Worm (Caenorhabditis elegans) whole organism, L4 larva: Measurements from ENCODE around the gene C45B11.2.
A peak's percentile ranks its signal among the peaks of the same experiment; 100 is the strongest.

Experiments used
- F26F4.8 ChIP-seq: fragments of 200-800 bp; sonication (Bioruptor generic); conservative IDR thresholded peaks from 2 replicates; pipeline ENCODE4 v1.3.6; 2022; ENCODE audit warnings: missing genetic modification characterization, missing compliant biosample characterization
- F37D6.2 ChIP-seq: sonication (generic microtip); optimal IDR thresholded peaks from 2 replicates; lab custom pipeline; 2016; ENCODE audit warnings: mild to moderate bottlenecking, missing genetic modification characterization, missing compliant biosample characterization
- F44E2.7 ChIP-seq: fragments of 200-800 bp; sonication (Bioruptor generic); IDR thresholded peaks from 2 replicates; pipeline ENCODE4 v2.1.2; 2022; ENCODE audit warnings: missing genetic modification characterization, missing compliant biosample characterization
- T26A8.4 ChIP-seq: fragments of 200-800 bp; sonication (Bioruptor generic); IDR thresholded peaks from 2 replicates; pipeline ENCODE4 v1.3.6; 2022; ENCODE audit warnings: missing genetic modification characterization, missing compliant biosample characterization
- ZK337.2 ChIP-seq: fragments of 200-800 bp; sonication (Bioruptor generic); IDR thresholded peaks from 2 replicates; pipeline ENCODE4 v1.3.6; 2022; ENCODE audit warnings: missing genetic modification reagents, missing genetic modification characterization, missing compliant biosample characterization
- ZK546.5 ChIP-seq, 2 experiments: sonication (generic microtip); optimal IDR thresholded peaks; 2 replicates each; lab custom pipeline; 2017; ENCODE audit warnings: missing biosample characterization in 2 of 2, missing genetic modification characterization in 2 of 2
- aha-1 ChIP-seq: fragments of 150-350 bp; peaks from one replicate; lab custom pipeline; 2014; ENCODE audit warnings: missing biosample characterization, missing genetic modification characterization
- aly-2 ChIP-seq: sonication (generic microtip); optimal IDR thresholded peaks from 2 replicates; lab custom pipeline; 2018; ENCODE audit warnings: missing biosample characterization, missing genetic modification characterization
- ama-1 ChIP-seq: fragments of 150-350 bp; optimal IDR thresholded peaks from 2 replicates; lab custom pipeline; 2014; ENCODE audit warnings: inconsistent platforms, mixed read lengths
- arid-1 ChIP-seq: fragments of 200-800 bp; sonication (Bioruptor generic); conservative IDR thresholded peaks from 2 replicates; pipeline ENCODE4 v1.3.6; 2022; ENCODE audit warnings: missing genetic modification reagents, missing genetic modification characterization, missing compliant biosample characterization
- ceh-32 ChIP-seq: sonication (generic microtip); optimal IDR thresholded peaks from 2 replicates; lab custom pipeline; 2016; ENCODE audit warnings: mild to moderate bottlenecking, missing genetic modification characterization, missing compliant biosample characterization; ENCODE audit not compliant: poor library complexity
- ceh-44 ChIP-seq: fragments of 200-800 bp; sonication (Bioruptor generic); IDR thresholded peaks from 2 replicates; pipeline ENCODE4 v1.3.6; 2022; ENCODE audit warnings: missing genetic modification reagents, missing genetic modification characterization, missing compliant biosample characterization
- ceh-82 ChIP-seq: sonication (generic microtip); optimal IDR thresholded peaks from 2 replicates; lab custom pipeline; 2017; ENCODE audit warnings: missing biosample characterization, missing genetic modification characterization
- ces-1 ChIP-seq: fragments of 150-350 bp; sonication (generic microtip); optimal IDR thresholded peaks from 4 replicates; lab custom pipeline; 2014; ENCODE audit warnings: missing biosample characterization, missing genetic modification reagents, missing genetic modification characterization
- daf-16 ChIP-seq, 3 experiments: sonication (generic microtip); optimal IDR thresholded peaks; 2 replicates each; lab custom pipeline; 2016 to 2017; ENCODE audit warnings: missing genetic modification characterization in 3 of 3, missing genetic modification reagents in 3 of 3, mild to moderate bottlenecking in 2 of 3, missing compliant biosample characterization in 2 of 3, missing biosample characterization in 1 of 3, moderate library complexity in 1 of 3
- daf-8 ChIP-seq: fragments of 200-800 bp; sonication (Bioruptor generic); IDR thresholded peaks from 2 replicates; pipeline ENCODE4 v1.3.6; 2022; ENCODE audit warnings: missing genetic modification characterization, missing compliant biosample characterization
- dmd-9 ChIP-seq: fragments of 200-800 bp; sonication (Bioruptor generic); IDR thresholded peaks from 2 replicates; pipeline ENCODE4 v1.3.6; 2022; ENCODE audit warnings: missing genetic modification reagents, missing genetic modification characterization, missing compliant biosample characterization
- dpl-1 ChIP-seq: fragments of 150-350 bp; optimal IDR thresholded peaks from 2 replicates; lab custom pipeline; 2014; ENCODE audit warnings: missing biosample characterization, missing genetic modification reagents, missing genetic modification characterization
- duxl-1 ChIP-seq: sonication (generic microtip); optimal IDR thresholded peaks from 2 replicates; lab custom pipeline; 2016; ENCODE audit warnings: mild to moderate bottlenecking, missing genetic modification characterization, moderate library complexity, missing compliant biosample characterization; ENCODE audit not compliant: poor library complexity
- egl-27 ChIP-seq: sonication (generic microtip); optimal IDR thresholded peaks from 3 replicates; lab custom pipeline; 2017; ENCODE audit warnings: missing biosample characterization, missing genetic modification reagents, missing genetic modification characterization
- fos-1 ChIP-seq: fragments of 150-350 bp; optimal IDR thresholded peaks from 2 replicates; lab custom pipeline; 2014; ENCODE audit warnings: missing biosample characterization, missing genetic modification characterization
- hif-1 ChIP-seq, 2 experiments: sonication (generic microtip); optimal IDR thresholded peaks; 2 replicates each; lab custom pipeline; 2016 to 2017; ENCODE audit warnings: missing compliant biosample characterization in 2 of 2, missing genetic modification characterization in 2 of 2, missing genetic modification reagents in 2 of 2, missing genotype in 2 of 2, mild to moderate bottlenecking in 1 of 2
- hmg-1.1 ChIP-seq: fragments of 200-800 bp; sonication (Bioruptor generic); IDR thresholded peaks from 2 replicates; pipeline ENCODE4 v1.3.6; 2022; ENCODE audit warnings: missing genetic modification reagents, missing genetic modification characterization, missing compliant biosample characterization
- jun-1 ChIP-seq: fragments of 150-350 bp; optimal IDR thresholded peaks from 2 replicates; lab custom pipeline; 2014; ENCODE audit warnings: missing biosample characterization, missing genetic modification reagents, missing genetic modification characterization
- lin-38 ChIP-seq: fragments of 200-800 bp; sonication (Bioruptor generic); IDR thresholded peaks from 2 replicates; pipeline ENCODE4 v1.3.6; 2022; ENCODE audit warnings: missing genetic modification reagents, missing genetic modification characterization, missing compliant biosample characterization
- lin-39 ChIP-seq: fragments of 150-350 bp; optimal IDR thresholded peaks from 2 replicates; lab custom pipeline; 2014; ENCODE audit warnings: missing biosample characterization, missing genetic modification reagents, missing genetic modification characterization
- lsy-2 ChIP-seq, 2 experiments: fragments of 150-350 bp in 1 of 2; sonication (generic microtip) in 1 of 2; optimal IDR thresholded peaks; 2 replicates each; lab custom pipeline; 2014 to 2017; ENCODE audit warnings: missing biosample characterization in 2 of 2, missing genetic modification characterization in 2 of 2
- mxl-3 ChIP-seq: fragments of 200-800 bp; sonication (Bioruptor generic); optimal IDR thresholded peaks from 2 replicates; lab custom pipeline; 2018; ENCODE audit warnings: mild to moderate bottlenecking, missing genetic modification characterization, missing compliant biosample characterization
- nhr-102 ChIP-seq: sonication (generic microtip); optimal IDR thresholded peaks from 2 replicates; lab custom pipeline; 2016; ENCODE audit warnings: mild to moderate bottlenecking, missing genetic modification characterization, moderate library complexity, missing compliant biosample characterization
- nhr-11 ChIP-seq: fragments of 150-350 bp; optimal IDR thresholded peaks from 2 replicates; lab custom pipeline; 2014; ENCODE audit warnings: missing biosample characterization, missing genetic modification characterization
- nhr-111 ChIP-seq: fragments of 200-800 bp; sonication (Bioruptor generic); optimal IDR thresholded peaks from 2 replicates; lab custom pipeline; 2018; ENCODE audit warnings: mild to moderate bottlenecking, missing genetic modification characterization, missing compliant biosample characterization
- nhr-28 ChIP-seq: fragments of 150-350 bp; optimal IDR thresholded peaks from 2 replicates; lab custom pipeline; 2014; ENCODE audit warnings: missing biosample characterization, missing genetic modification characterization
- nhr-42 ChIP-seq: fragments of 200-800 bp; sonication (Bioruptor generic); IDR thresholded peaks from 2 replicates; pipeline ENCODE4 v1.3.6; 2022; ENCODE audit warnings: missing genetic modification characterization, missing compliant biosample characterization
- nhr-6 ChIP-seq: fragments of 150-350 bp; optimal IDR thresholded peaks from 2 replicates; lab custom pipeline; 2014; ENCODE audit warnings: missing biosample characterization, missing genetic modification characterization
- nhr-77 ChIP-seq: fragments of 150-350 bp; optimal IDR thresholded peaks from 2 replicates; lab custom pipeline; 2014; ENCODE audit warnings: missing biosample characterization, missing genetic modification characterization
- pha-4 ChIP-seq, 2 experiments: fragments of 150-350 bp in 1 of 2; fragments of 200-800 bp in 1 of 2; sonication (Bioruptor generic) in 1 of 2; IDR thresholded peaks in 1 of 2; optimal IDR thresholded peaks in 1 of 2; 2 replicates each; pipeline versions ENCODE4 v1.3.6 to Lab custom; 2014 to 2022; ENCODE audit warnings: missing genetic modification characterization in 2 of 2, missing genetic modification reagents in 2 of 2, missing biosample characterization in 1 of 2, missing compliant biosample characterization in 1 of 2
- pqm-1 ChIP-seq: sonication (generic microtip); optimal IDR thresholded peaks from 2 replicates; lab custom pipeline; 2017; ENCODE audit warnings: missing biosample characterization, missing genetic modification characterization
- saeg-2 ChIP-seq: fragments of 200-800 bp; sonication (Bioruptor generic); IDR thresholded peaks from 2 replicates; pipeline ENCODE4 v1.3.6; 2022; ENCODE audit warnings: missing genetic modification reagents, missing genetic modification characterization, missing compliant biosample characterization
- sdz-12 ChIP-seq: fragments of 200-800 bp; sonication (Bioruptor generic); optimal IDR thresholded peaks from 2 replicates; lab custom pipeline; 2018; ENCODE audit warnings: mild to moderate bottlenecking, missing genetic modification characterization, missing compliant biosample characterization
- set-16 ChIP-seq: fragments of 200-800 bp; sonication (Bioruptor generic); IDR thresholded peaks from 2 replicates; pipeline ENCODE4 v1.3.6; 2022; ENCODE audit warnings: missing genetic modification reagents, missing genetic modification characterization, missing compliant biosample characterization
- spr-1 ChIP-seq: sonication (generic microtip); optimal IDR thresholded peaks from 2 replicates; lab custom pipeline; 2016; ENCODE audit warnings: mild to moderate bottlenecking, missing genetic modification characterization, missing compliant biosample characterization
- spr-3 ChIP-seq: fragments of 200-800 bp; sonication (Bioruptor generic); optimal IDR thresholded peaks from 2 replicates; lab custom pipeline; 2018; ENCODE audit warnings: mild to moderate bottlenecking, missing genetic modification characterization, missing compliant biosample characterization
- tra-1 ChIP-seq: fragments of 200-800 bp; sonication (Bioruptor generic); IDR thresholded peaks from 2 replicates; pipeline ENCODE4 v1.3.6; 2022; ENCODE audit warnings: missing genetic modification reagents, missing genetic modification characterization, missing compliant biosample characterization
- unc-39 ChIP-seq: sonication (generic microtip); optimal IDR thresholded peaks from 2 replicates; lab custom pipeline; 2017; ENCODE audit warnings: missing biosample characterization, missing genetic modification characterization
- vab-7 ChIP-seq: fragments of 200-800 bp; sonication (Bioruptor generic); IDR thresholded peaks from 2 replicates; pipeline ENCODE4 v1.3.6; 2022; ENCODE audit warnings: missing genetic modification reagents, missing genetic modification characterization, missing compliant biosample characterization
- zip-11 ChIP-seq: fragments of 200-800 bp; sonication (Bioruptor generic); IDR thresholded peaks from 2 replicates; pipeline ENCODE4 v1.3.6; 2022; ENCODE audit warnings: missing genetic modification characterization, missing compliant biosample characterization
- ztf-11 ChIP-seq: fragments of 150-350 bp; optimal IDR thresholded peaks from 2 replicates; lab custom pipeline; 2014; ENCODE audit warnings: missing biosample characterization, missing genetic modification characterization
- ztf-7 ChIP-seq: fragments of 150-350 bp; optimal IDR thresholded peaks from 2 replicates; lab custom pipeline; 2014; ENCODE audit warnings: missing biosample characterization, missing genetic modification characterization

Gene C45B11.2

DNA sequence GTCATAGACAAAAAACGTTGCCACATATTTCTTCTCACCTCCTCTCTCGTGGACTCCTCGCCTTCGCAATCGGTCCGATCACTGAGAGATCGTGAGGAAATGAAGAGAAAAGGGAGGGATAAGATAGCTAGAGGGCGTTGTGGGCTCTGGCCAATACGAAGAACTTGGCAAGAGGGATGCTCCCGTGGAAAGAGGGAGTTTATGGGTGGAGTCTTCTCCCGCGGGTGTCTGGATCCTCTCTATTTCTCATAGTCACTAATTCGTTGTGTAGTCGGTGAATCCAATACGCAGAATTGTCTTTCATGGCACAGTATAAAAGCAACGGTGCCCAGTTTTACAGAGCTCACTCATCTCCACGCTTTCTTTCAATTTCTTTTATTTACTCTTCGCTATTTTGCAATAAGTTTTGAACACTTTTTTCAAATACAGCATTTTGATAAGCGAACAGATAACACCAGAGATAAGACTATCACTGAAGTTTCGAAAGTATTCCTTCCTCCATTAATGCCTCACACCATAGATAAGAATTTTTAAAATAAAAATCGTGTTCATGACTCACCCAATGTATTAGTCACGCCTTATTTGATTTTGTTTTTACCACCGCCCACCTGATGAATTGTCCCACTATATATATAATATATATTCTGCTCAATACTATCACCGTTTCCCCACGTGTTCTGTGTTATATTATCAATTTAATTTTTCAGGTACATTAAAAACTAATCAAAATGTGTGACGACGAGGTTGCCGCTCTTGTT lies 38.0 kb downstream of the C45B11.2 start, which contains the start of gene act-1 (continued):
- TF ChIP-seq aly-2 (tag; lab: Kevin White, UChicago) (no peak), spr-1 (tag; lab: Kevin White, UChicago) (no peak), ZK337.2 (GFP tag; lab: Robert Waterston, UW) (no peak), lin-39 (no peak), set-16 (0 out of 2 replicates have a peak, but pooled peaks have one; percentile 13), T26A8.4 (no peak), ZK546.5 (tag; optimal IDR thresholded peaks at IDR 0.05; lab: Kevin White, UChicago) (no peak), hif-1 (tag; optimal IDR thresholded peaks at IDR 0.05; lab: Kevin White, UChicago) (no peak)

DNA sequence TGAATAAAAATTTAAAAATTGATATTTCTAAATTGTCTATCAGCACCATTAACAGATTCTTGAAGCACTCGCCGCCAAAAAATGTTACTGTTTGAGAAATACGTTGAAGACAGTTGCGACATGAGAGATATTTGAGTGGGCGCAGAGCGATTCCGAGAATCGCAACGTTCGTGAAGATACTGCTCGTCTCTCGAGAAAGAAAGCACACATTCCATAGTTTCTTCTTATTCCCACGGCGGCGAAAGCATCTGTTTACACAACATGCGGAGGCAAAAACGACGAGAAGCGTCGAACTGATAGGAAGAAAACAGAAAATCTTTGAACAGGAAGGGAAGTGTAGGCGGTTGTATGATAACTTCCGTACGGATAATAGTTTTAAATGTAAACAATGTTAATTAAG lies 40.0 kb downstream of the C45B11.2 start:
- TF ChIP-seq nhr-111: no peak
- TF ChIP-seq nhr-102 (tag; lab: Kevin White, UChicago): no peak
- TF ChIP-seq ztf-11 (tag; lab: Kevin White, UChicago): no peak
- no peak for TF ChIP-seq jun-1 (tag; lab: Kevin White, UChicago)
- no peak for TF ChIP-seq duxl-1 (tag; lab: Kevin White, UChicago)
- TF ChIP-seq lin-38 (GFP tag; lab: Robert Waterston, UW): 0 out of 2 replicates have a peak, but pooled peaks have one; percentile 7
- no peak for TF ChIP-seq ces-1
- TF ChIP-seq fos-1 (tag; lab: Kevin White, UChicago): no peak
- TF ChIP-seq ZK337.2 (GFP tag; lab: Robert Waterston, UW): no peak
- no peak for TF ChIP-seq spr-3 (GFP tag; lab: Kevin White, UChicago)
- no peak for TF ChIP-seq F44E2.7 (GFP tag; lab: Robert Waterston, UW)
- no peak for TF ChIP-seq hmg-1.1 (GFP tag; lab: Robert Waterston, UW)
- TF ChIP-seq lsy-2 (tag; optimal IDR thresholded peaks at IDR 0.05; lab: Kevin White, UChicago): peak; percentile 13 to 36
- TF ChIP-seq pqm-1: no peak
- no peak for TF ChIP-seq vab-7 (GFP tag; lab: Robert Waterston, UW)
- TF ChIP-seq tra-1 (GFP tag; lab: Robert Waterston, UW): 0 out of 2 replicates have a peak, but pooled peaks have one; percentile 48
- TF ChIP-seq F37D6.2 (tag; lab: Kevin White, UChicago): no peak
- TF ChIP-seq ceh-32: no peak
- no peak for TF ChIP-seq F26F4.8 (GFP tag; lab: Robert Waterston, UW)
- TF ChIP-seq sdz-12: peak; percentile 21
- no peak for TF ChIP-seq arid-1
- no peak for TF ChIP-seq nhr-42 (GFP tag; lab: Robert Waterston, UW)
- TF ChIP-seq mxl-3 (GFP tag; lab: Kevin White, UChicago): no peak
- TF ChIP-seq nhr-11 (tag; lab: Kevin White, UChicago): peak; percentile 73
- TF ChIP-seq zip-11 (GFP tag; lab: Robert Waterston, UW): no peak
- no peak for TF ChIP-seq egl-27
- no peak for TF ChIP-seq nhr-77 (tag; lab: Kevin White, UChicago)
- TF ChIP-seq ceh-82 (tag; lab: Kevin White, UChicago): no peak
- TF ChIP-seq unc-39 (tag; lab: Kevin White, UChicago): no peak
- TF ChIP-seq ztf-7 (tag; lab: Kevin White, UChicago): no peak
- TF ChIP-seq aha-1 (tag; lab: Kevin White, UChicago): peak; percentile 94
- TF ChIP-seq ceh-44 (GFP tag; lab: Robert Waterston, UW): no peak
- TF ChIP-seq nhr-28 (tag; lab: Kevin White, UChicago): peak; percentile 32
- no peak for TF ChIP-seq daf-8
- no peak for TF ChIP-seq saeg-2 (GFP tag; lab: Robert Waterston, UW)
- no peak for TF ChIP-seq nhr-6 (tag; lab: Kevin White, UChicago)
- TF ChIP-seq aly-2 (tag; lab: Kevin White, UChicago): no peak
- peak; percentile 47; the same call in 1 of the 2 replicates for TF ChIP-seq pha-4 (GFP tag; IDR thresholded peaks at IDR 0.05; lab: Robert Waterston, UW)
- no peak for TF ChIP-seq pha-4 (tag; optimal IDR thresholded peaks at IDR 0.05; lab: Kevin White, UChicago)
- TF ChIP-seq ama-1: peak; percentile 30
- peak; percentile 44; the same call in 1 of the 2 replicates for TF ChIP-seq dmd-9 (GFP tag; lab: Robert Waterston, UW)
- TF ChIP-seq daf-16 (GFP tag; optimal IDR thresholded peaks at IDR 0.05; lab: Kevin White, UChicago): peak in 1 of 2 experiments; percentile 96
- TF ChIP-seq daf-16 (tag; optimal IDR thresholded peaks at IDR 0.05; lab: Kevin White, UChicago): no peak
- no peak for TF ChIP-seq dpl-1
